Worm (Caenorhabditis elegans): Measurements from ENCODE around the gene F44E7.9.
"Not testable (repeated sequence)": the region's sequence is repeated elsewhere in the genome, so short reads cannot be mapped to it uniquely, and the experiment has no call there.

The F44E7.9 gene

DNA sequence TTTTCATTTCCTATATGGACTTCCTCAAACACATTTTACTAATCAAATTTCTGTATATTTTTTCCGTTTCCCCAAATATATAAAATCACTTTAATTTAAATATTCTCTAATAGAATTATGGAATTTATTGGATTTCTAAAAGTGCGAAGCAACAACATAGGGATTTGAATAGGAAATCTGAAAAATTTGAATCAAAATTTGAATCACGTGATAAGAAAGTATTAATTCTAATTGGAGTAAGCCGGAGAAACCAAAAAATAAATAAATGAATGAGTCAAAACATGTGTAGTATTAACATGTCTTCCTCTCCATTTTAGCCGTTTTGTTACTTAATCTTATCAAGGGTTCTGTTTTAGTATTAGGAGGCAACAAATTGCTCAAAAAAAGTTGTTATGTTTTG lies 49.8 kb upstream of the F44E7.9 start:
- TF ChIP-seq lin-11 (tag; optimal IDR thresholded peaks at IDR 0.05) (no peak), lsy-2 (tag; optimal IDR thresholded peaks at IDR 0.05) (no peak), ZK546.5 (tag; optimal IDR thresholded peaks at IDR 0.05) (no peak), sma-3 (GFP tag; optimal IDR thresholded peaks at IDR 0.05) (no peak), nhr-77 (tag; optimal IDR thresholded peaks at IDR 0.05) (no peak)

DNA sequence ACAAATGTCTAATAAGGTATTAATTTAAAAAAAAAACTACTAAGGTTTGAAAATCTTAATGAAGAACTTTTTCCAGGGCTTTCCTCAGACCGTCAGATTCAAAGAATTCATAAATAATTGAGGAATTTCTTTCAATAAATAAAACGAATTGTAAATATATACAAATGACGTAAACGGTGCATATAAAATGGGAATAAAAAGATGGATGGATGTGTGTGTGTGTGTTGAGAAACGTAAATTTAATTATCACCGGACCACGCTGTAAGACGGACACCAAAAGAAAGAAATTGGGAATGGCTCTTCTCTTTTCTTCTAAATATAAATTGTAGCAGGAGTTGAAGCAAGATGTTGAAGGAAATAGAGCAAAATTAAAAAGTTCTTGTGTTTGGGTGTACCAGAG lies 44.8 kb upstream of the F44E7.9 start:
- TF ChIP-seq unc-62 (GFP tag; optimal IDR thresholded peaks at IDR 0.05), result no peak
- TF ChIP-seq gmeb-1 (tag; optimal IDR thresholded peaks at IDR 0.05), result no peak

DNA sequence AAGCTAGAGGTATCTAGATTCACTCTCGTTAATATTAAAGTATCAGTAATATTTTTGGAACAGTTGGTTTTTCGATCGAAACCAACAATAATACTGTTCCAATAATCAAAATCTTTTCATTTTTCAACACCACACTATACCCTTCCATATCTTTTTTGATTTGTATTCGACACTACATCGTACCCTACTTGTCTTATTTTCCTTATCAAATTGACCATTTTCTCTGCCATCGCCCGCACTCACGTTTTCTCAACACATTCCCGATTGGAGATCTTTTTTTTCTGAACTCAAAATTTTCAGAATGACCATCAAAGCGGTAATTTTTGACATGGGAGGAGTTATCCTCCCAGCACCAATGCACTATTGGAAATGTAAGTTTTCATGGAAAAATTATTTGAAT lies 43.5 kb upstream of the F44E7.9 start, which contains the start of gene acds-10:
TSS of gene acds-10 (plus strand) at position 301 of the 400 bp plus-strand sequence.
- peak; percentile 6 for TF ChIP-seq fos-1 (tag; optimal IDR thresholded peaks at IDR 0.05)
- TF ChIP-seq R02D3.7 (tag; optimal IDR thresholded peaks at IDR 0.05), result no peak

DNA sequence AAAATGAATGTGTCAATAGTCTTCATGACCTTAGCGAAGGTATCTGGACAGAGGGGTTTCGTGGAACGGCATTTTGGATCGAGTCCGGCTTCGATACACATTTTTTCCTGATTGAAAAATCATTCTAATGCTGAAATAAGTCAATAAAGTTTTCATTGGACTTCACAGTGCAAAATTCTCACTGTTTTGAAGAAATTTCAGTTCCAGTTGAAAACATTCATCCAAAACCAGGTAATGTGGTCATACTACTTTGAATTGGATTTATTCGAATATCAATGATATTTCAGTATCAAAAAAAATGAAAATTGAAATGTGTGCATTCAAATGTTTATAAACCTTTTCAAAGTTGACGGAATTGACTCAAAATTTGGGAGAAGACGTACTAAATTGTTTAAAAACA lies 37.6 kb upstream of the F44E7.9 start, which contains the start of gene pgph-1:
TSS of gene pgph-1 (minus strand) at position 101 of the 400 bp plus-strand sequence.
- TF ChIP-seq zag-1 (tag; optimal IDR thresholded peaks at IDR 0.05), result no peak
- TF ChIP-seq alr-1 (tag; optimal IDR thresholded peaks at IDR 0.05), result no peak
- TF ChIP-seq F13H6.1 (tag; optimal IDR thresholded peaks at IDR 0.05), result no peak
- TF ChIP-seq ztf-1 (GFP tag; conservative IDR thresholded peaks at IDR 0.05), result no peak
- TF ChIP-seq nhr-10 (tag; optimal IDR thresholded peaks at IDR 0.05), result no peak
- no peak for TF ChIP-seq egl-27 (tag; optimal IDR thresholded peaks at IDR 0.05)
- TF ChIP-seq nhr-129 (tag; optimal IDR thresholded peaks at IDR 0.05), result no peak
- no peak for TF ChIP-seq elt-1 (tag; optimal IDR thresholded peaks at IDR 0.05)
- TF ChIP-seq snpc-4 (tag; optimal IDR thresholded peaks at IDR 0.05), result no peak
- TF ChIP-seq unc-39 (tag; optimal IDR thresholded peaks at IDR 0.05), result no peak
- no peak for TF ChIP-seq sma-9 (GFP tag; optimal IDR thresholded peaks at IDR 0.05)
- no peak for TF ChIP-seq sma-9 (tag; optimal IDR thresholded peaks at IDR 0.05)
- no peak for TF ChIP-seq lsy-2 (tag; optimal IDR thresholded peaks at IDR 0.05)
- no peak for TF ChIP-seq ceh-16 (tag; optimal IDR thresholded peaks at IDR 0.05)
- TF ChIP-seq Y55F3AM.14 (GFP tag; optimal IDR thresholded peaks at IDR 0.05), result no peak
- TF ChIP-seq R02D3.7 (tag; optimal IDR thresholded peaks at IDR 0.05), result no peak
- no peak for TF ChIP-seq lin-13 (GFP tag; optimal IDR thresholded peaks at IDR 0.05)
- TF ChIP-seq nhr-6 (tag; optimal IDR thresholded peaks at IDR 0.05), result no peak
- no peak for TF ChIP-seq nhr-25 (tag; optimal IDR thresholded peaks at IDR 0.05)
- TF ChIP-seq nhr-237 (tag; optimal IDR thresholded peaks at IDR 0.05), result no peak
- TF ChIP-seq lin-11 (tag; optimal IDR thresholded peaks at IDR 0.05), result no peak

ce11 chrV:5755203-5755693 lies 35.8 kb upstream of the F44E7.9 start, which contains the start of gene K09H11.11:
K09H11.11 (minus strand) TSS chrV:5755253.
- TF ChIP-seq sma-9 (GFP tag; optimal IDR thresholded peaks at IDR 0.05); sma-9 (tag; optimal IDR thresholded peaks at IDR 0.05); aly-2 (tag; optimal IDR thresholded peaks at IDR 0.05); elt-1 (tag; optimal IDR thresholded peaks at IDR 0.05): not testable (repeated sequence)

DNA sequence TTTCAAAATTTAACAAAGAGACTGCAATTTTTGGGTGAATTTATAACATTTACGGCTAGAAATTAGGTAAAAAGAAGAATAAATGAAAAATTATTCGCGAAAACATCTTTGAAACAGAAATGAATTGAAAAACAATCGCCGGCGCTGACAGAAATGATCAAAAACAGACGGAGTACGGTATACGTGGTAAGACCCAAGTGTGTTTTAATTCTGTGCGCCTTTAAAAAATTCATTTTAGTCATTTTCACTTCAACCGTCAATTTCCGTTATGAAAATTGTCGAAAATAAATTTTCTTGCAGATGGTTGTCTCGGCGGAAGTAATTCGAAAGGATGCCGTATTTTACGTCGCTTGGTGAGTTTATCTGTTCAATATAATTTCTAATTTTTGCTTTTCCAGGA lies 34.8 kb upstream of the F44E7.9 start, which contains the start of gene C53A3.3:
TSS of gene C53A3.3 (plus strand) at position 301 of the 400 bp plus-strand sequence.
- TF ChIP-seq peb-1 (tag; optimal IDR thresholded peaks at IDR 0.05) (no peak), R02D3.7 (tag; optimal IDR thresholded peaks at IDR 0.05) (no peak), zag-1 (tag; optimal IDR thresholded peaks at IDR 0.05) (no peak), ceh-16 (tag; optimal IDR thresholded peaks at IDR 0.05) (no peak), nhr-12 (tag; optimal IDR thresholded peaks at IDR 0.05) (no peak)

DNA sequence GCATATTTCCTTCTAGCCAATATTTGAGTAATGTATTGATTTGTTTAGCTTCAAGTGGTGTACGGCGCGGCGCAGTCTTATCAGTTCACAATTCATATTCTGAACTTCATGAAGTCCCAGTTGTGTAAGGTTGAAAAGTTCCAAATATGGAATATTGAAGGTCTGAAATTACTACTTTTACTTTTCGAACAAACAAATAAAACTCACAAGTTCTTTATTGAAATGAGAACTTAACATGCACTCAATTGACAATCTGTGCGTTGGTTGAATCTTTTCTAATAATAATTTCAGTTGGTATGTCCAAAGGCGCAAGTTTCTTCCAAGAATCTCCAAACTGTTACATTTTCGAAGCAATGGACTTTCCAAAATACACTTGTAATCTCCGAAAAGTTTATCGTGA lies 32.2 kb upstream of the F44E7.9 start, which contains the start of gene C53A3.4:
TSS of gene C53A3.4 (minus strand) at position 101 of the 400 bp plus-strand sequence.
- TF ChIP-seq C34F6.9 (tag; optimal IDR thresholded peaks at IDR 0.05), result no peak
- TF ChIP-seq mbf-1 (tag; optimal IDR thresholded peaks at IDR 0.05), result no peak
- TF ChIP-seq ceh-82 (tag; optimal IDR thresholded peaks at IDR 0.05), result no peak
- TF ChIP-seq blmp-1 (tag; optimal IDR thresholded peaks at IDR 0.05; ENCODE audit: insufficient read depth), result no peak
- TF ChIP-seq snpc-4 (tag; optimal IDR thresholded peaks at IDR 0.05), result no peak
- TF ChIP-seq sem-4 (tag; optimal IDR thresholded peaks at IDR 0.05), result no peak
- no peak for TF ChIP-seq sma-3 (GFP tag; optimal IDR thresholded peaks at IDR 0.05)
- TF ChIP-seq ceh-16 (tag; optimal IDR thresholded peaks at IDR 0.05), result no peak
- no peak for TF ChIP-seq nhr-23 (tag; optimal IDR thresholded peaks at IDR 0.05)
- TF ChIP-seq lin-39 (tag; optimal IDR thresholded peaks at IDR 0.05), result no peak
- no peak for TF ChIP-seq nhr-10 (tag; optimal IDR thresholded peaks at IDR 0.05)
- TF ChIP-seq ztf-4 (tag; optimal IDR thresholded peaks at IDR 0.05), result no peak
- no peak for TF ChIP-seq nhr-25 (tag; optimal IDR thresholded peaks at IDR 0.05)
- TF ChIP-seq R02D3.7 (tag; optimal IDR thresholded peaks at IDR 0.05), result no peak
- TF ChIP-seq egl-27 (tag; optimal IDR thresholded peaks at IDR 0.05), result no peak
- TF ChIP-seq F13H6.1 (tag; optimal IDR thresholded peaks at IDR 0.05), result no peak
- no peak for TF ChIP-seq ztf-1 (GFP tag; conservative IDR thresholded peaks at IDR 0.05)
- no peak for TF ChIP-seq crh-2 (tag; optimal IDR thresholded peaks at IDR 0.05)
- no peak for TF ChIP-seq ZK546.5 (tag; optimal IDR thresholded peaks at IDR 0.05)

Measured in whole organism, L2 larva.